Worm (Caenorhabditis elegans) whole organism, L1 larva: Measurements from ENCODE around the gene cyh-1.
A peak's percentile ranks its signal among the peaks of the same experiment; 100 is the strongest.

Experiments
- C16A3.4 ChIP-seq: fragments of 150-350 bp; optimal IDR thresholded peaks from 2 replicates; lab custom pipeline; 2014; ENCODE audit warnings: missing biosample characterization, missing genetic modification characterization
- F16B12.6 ChIP-seq: fragments of 150-350 bp; optimal IDR thresholded peaks from 2 replicates; lab custom pipeline; 2014; ENCODE audit warnings: missing biosample characterization, missing genetic modification characterization
- alr-1 ChIP-seq: fragments of 200-800 bp; sonication (Bioruptor generic); optimal IDR thresholded peaks from 2 replicates; lab custom pipeline; 2018; ENCODE audit warnings: borderline replicate concordance, mild to moderate bottlenecking, missing genetic modification characterization, missing compliant biosample characterization
- ama-1 ChIP-seq: fragments of 150-350 bp; optimal IDR thresholded peaks from 2 replicates; lab custom pipeline; 2014
- blmp-1 ChIP-seq: fragments of 150-350 bp; optimal IDR thresholded peaks from 2 replicates; lab custom pipeline; 2014; ENCODE audit warnings: missing biosample characterization, missing genetic modification characterization
- ceh-63 ChIP-seq: fragments of 200-800 bp; sonication (Bioruptor generic); optimal IDR thresholded peaks from 2 replicates; lab custom pipeline; 2018; ENCODE audit warnings: mild to moderate bottlenecking, missing genetic modification characterization, missing compliant biosample characterization
- ceh-82 ChIP-seq, 3 experiments: fragments of 150-350 bp in 1 of 3; sonication (generic microtip) in 2 of 3; optimal IDR thresholded peaks; 2 replicates each; lab custom pipeline; 2014 to 2017; ENCODE audit warnings: missing biosample characterization in 3 of 3, missing genetic modification characterization in 3 of 3
- ceh-88 ChIP-seq: fragments of 200-800 bp; sonication (Bioruptor generic); IDR thresholded peaks from 2 replicates; pipeline ENCODE4 v1.3.6; 2022; ENCODE audit warnings: missing genetic modification characterization, missing compliant biosample characterization
- ceh-90 ChIP-seq: sonication (generic microtip); optimal IDR thresholded peaks from 2 replicates; lab custom pipeline; 2016; ENCODE audit warnings: missing genetic modification characterization, missing compliant biosample characterization
- dpl-1 ChIP-seq, 3 experiments: fragments of 150-350 bp in 2 of 3; sonication (generic microtip) in 1 of 3; optimal IDR thresholded peaks; 2 replicates each; lab custom pipeline; 2014 to 2017; ENCODE audit warnings: missing biosample characterization in 3 of 3, missing genetic modification characterization in 3 of 3, missing genetic modification reagents in 3 of 3
- efl-1 ChIP-seq, 4 experiments: fragments of 150-350 bp; optimal IDR thresholded peaks in 3 of 4; peaks in 1 of 4; 1 replicate in 1 of 4; 2 replicates in 3 of 4; lab custom pipeline; 2014; ENCODE audit warnings: missing biosample characterization in 2 of 4, missing genetic modification characterization in 2 of 4, missing genetic modification reagents in 2 of 4
- efl-3 ChIP-seq: fragments of 200-800 bp; sonication (Bioruptor generic); optimal IDR thresholded peaks from 2 replicates; lab custom pipeline; 2018; ENCODE audit warnings: mild to moderate bottlenecking, missing genetic modification characterization, missing compliant biosample characterization
- egl-13 ChIP-seq: sonication (generic microtip); optimal IDR thresholded peaks from 2 replicates; lab custom pipeline; 2016; ENCODE audit warnings: missing genotype, missing genetic modification reagents, missing genetic modification characterization, missing compliant biosample characterization
- egl-27 ChIP-seq, 2 experiments: fragments of 150-350 bp in 1 of 2; sonication (generic microtip); optimal IDR thresholded peaks; 3 replicates each; lab custom pipeline; 2017 to 2018; ENCODE audit warnings: missing biosample characterization in 2 of 2, missing genetic modification characterization in 2 of 2, missing genetic modification reagents in 2 of 2
- elt-3 ChIP-seq, 6 experiments: fragments of 150-350 bp in 1 of 6; sonication (generic microtip); optimal IDR thresholded peaks; 2 replicates each; lab custom pipeline; 2017 to 2018; ENCODE audit warnings: missing biosample characterization in 6 of 6, missing genetic modification characterization in 6 of 6, inconsistent platforms in 1 of 6
- fkh-8 ChIP-seq: sonication (generic microtip); optimal IDR thresholded peaks from 2 replicates; lab custom pipeline; 2016; ENCODE audit warnings: mild to moderate bottlenecking, missing genetic modification characterization, missing compliant biosample characterization
- fos-1 ChIP-seq: fragments of 150-350 bp; optimal IDR thresholded peaks from 2 replicates; lab custom pipeline; 2014; ENCODE audit warnings: missing biosample characterization, missing genetic modification characterization
- grh-1 ChIP-seq: fragments of 200-800 bp; sonication (Bioruptor generic); IDR thresholded peaks from 2 replicates; pipeline ENCODE4 v1.3.6; 2022; ENCODE audit warnings: missing genetic modification reagents, missing genetic modification characterization, missing compliant biosample characterization
- hlh-17 ChIP-seq: fragments of 200-800 bp; sonication (Bioruptor generic); optimal IDR thresholded peaks from 2 replicates; lab custom pipeline; 2018; ENCODE audit warnings: missing genetic modification characterization, mild to moderate bottlenecking, missing compliant biosample characterization, moderate library complexity, borderline replicate concordance
- irx-1 ChIP-seq: sonication (generic microtip); optimal IDR thresholded peaks from 2 replicates; lab custom pipeline; 2016; ENCODE audit warnings: missing genetic modification characterization, missing compliant biosample characterization
- isw-1 ChIP-seq: fragments of 200-800 bp; sonication (Bioruptor generic); IDR thresholded peaks from 2 replicates; pipeline ENCODE4 v1.3.6; 2022; ENCODE audit warnings: missing genetic modification characterization, missing compliant biosample characterization
- jun-1 ChIP-seq: fragments of 150-350 bp; optimal IDR thresholded peaks from 2 replicates; lab custom pipeline; 2014; ENCODE audit warnings: missing biosample characterization, missing genetic modification reagents, missing genetic modification characterization
- lin-13 ChIP-seq: fragments of 150-350 bp; optimal IDR thresholded peaks from 2 replicates; lab custom pipeline; 2014; ENCODE audit warnings: missing biosample characterization, missing genetic modification reagents, missing genetic modification characterization
- lin-15B ChIP-seq: fragments of 150-350 bp; sonication (generic microtip); optimal IDR thresholded peaks from 3 replicates; lab custom pipeline; 2014; ENCODE audit warnings: missing biosample characterization, missing genetic modification characterization
- lir-3 ChIP-seq: sonication (generic microtip); optimal IDR thresholded peaks from 2 replicates; lab custom pipeline; 2016; ENCODE audit warnings: mild to moderate bottlenecking, missing genetic modification characterization, moderate library complexity, missing compliant biosample characterization; ENCODE audit not compliant: poor library complexity
- lsy-2 ChIP-seq, 2 experiments: fragments of 150-350 bp; optimal IDR thresholded peaks; 2 replicates each; lab custom pipeline; 2014; ENCODE audit warnings: missing biosample characterization in 2 of 2, missing genetic modification characterization in 2 of 2
- mab-9 ChIP-seq: fragments of 200-800 bp; sonication (Bioruptor generic); IDR thresholded peaks from 2 replicates; pipeline ENCODE4 v1.3.6; 2022; ENCODE audit warnings: missing genetic modification reagents, missing genetic modification characterization, missing compliant biosample characterization
- mdl-1 ChIP-seq, 2 experiments: fragments of 150-350 bp; optimal IDR thresholded peaks; 2 replicates each; lab custom pipeline; 2014 to 2017; ENCODE audit warnings: missing biosample characterization in 2 of 2, missing genetic modification characterization in 2 of 2, inconsistent platforms in 1 of 2
- mep-1 ChIP-seq: fragments of 150-350 bp; optimal IDR thresholded peaks from 2 replicates; lab custom pipeline; 2014; ENCODE audit warnings: missing biosample characterization, missing genetic modification characterization
- nhr-19 ChIP-seq: fragments of 200-800 bp; sonication (Bioruptor generic); conservative IDR thresholded peaks from 2 replicates; pipeline ENCODE4 v1.3.6; 2022; ENCODE audit warnings: missing genetic modification characterization, missing compliant biosample characterization
- nhr-20 ChIP-seq: sonication (generic microtip); optimal IDR thresholded peaks from 2 replicates; lab custom pipeline; 2016; ENCODE audit warnings: mild to moderate bottlenecking, missing genetic modification characterization, missing compliant biosample characterization
- nhr-237 ChIP-seq: fragments of 150-350 bp; optimal IDR thresholded peaks from 2 replicates; lab custom pipeline; 2014; ENCODE audit warnings: missing biosample characterization, missing genetic modification characterization
- nhr-28 ChIP-seq: fragments of 150-350 bp; optimal IDR thresholded peaks from 2 replicates; lab custom pipeline; 2014; ENCODE audit warnings: missing biosample characterization, missing genetic modification characterization
- nhr-47 ChIP-seq: sonication (generic microtip); optimal IDR thresholded peaks from 2 replicates; lab custom pipeline; 2016; ENCODE audit warnings: mild to moderate bottlenecking, missing genetic modification characterization, moderate library complexity, missing compliant biosample characterization
- nhr-71 ChIP-seq: sonication (generic microtip); optimal IDR thresholded peaks from 2 replicates; lab custom pipeline; 2016; ENCODE audit warnings: mild to moderate bottlenecking, missing genetic modification characterization, moderate library complexity, missing compliant biosample characterization
- nhr-76 ChIP-seq: sonication (generic microtip); optimal IDR thresholded peaks from 2 replicates; lab custom pipeline; 2017; ENCODE audit warnings: missing biosample characterization, missing genetic modification characterization
- nhr-77 ChIP-seq: fragments of 150-350 bp; optimal IDR thresholded peaks from 2 replicates; lab custom pipeline; 2014; ENCODE audit warnings: missing biosample characterization, missing genetic modification characterization
- nhr-85 ChIP-seq: sonication (generic microtip); peaks from one replicate; lab custom pipeline; 2016; ENCODE audit warnings: missing genetic modification characterization, inconsistent platforms, missing compliant biosample characterization
- nhr-90 ChIP-seq: sonication (generic microtip); optimal IDR thresholded peaks from 2 replicates; lab custom pipeline; 2016; ENCODE audit warnings: mild to moderate bottlenecking, missing genetic modification characterization, missing compliant biosample characterization; ENCODE audit not compliant: poor library complexity
- pqm-1 ChIP-seq: sonication (generic microtip); optimal IDR thresholded peaks from 3 replicates; lab custom pipeline; 2017; ENCODE audit warnings: missing biosample characterization, missing genetic modification characterization
- rnt-1 ChIP-seq: sonication (generic microtip); optimal IDR thresholded peaks from 2 replicates; lab custom pipeline; 2016; ENCODE audit warnings: mild to moderate bottlenecking, missing genetic modification characterization, moderate library complexity, missing compliant biosample characterization
- snpc-4 ChIP-seq: fragments of 150-350 bp; optimal IDR thresholded peaks from 2 replicates; lab custom pipeline; 2014; ENCODE audit warnings: missing biosample characterization, missing genetic modification characterization
- tbx-2 ChIP-seq: sonication (generic microtip); optimal IDR thresholded peaks from 2 replicates; lab custom pipeline; 2016; ENCODE audit warnings: missing genetic modification characterization, missing compliant biosample characterization
- unc-130 ChIP-seq: fragments of 150-350 bp; optimal IDR thresholded peaks from 2 replicates; lab custom pipeline; 2017; ENCODE audit warnings: missing biosample characterization, missing genetic modification characterization, inconsistent platforms
- unc-86 ChIP-seq: sonication (generic microtip); optimal IDR thresholded peaks from 2 replicates; lab custom pipeline; 2016; ENCODE audit warnings: missing genetic modification characterization, missing compliant biosample characterization
- ztf-11 ChIP-seq, 2 experiments: sonication (generic microtip); optimal IDR thresholded peaks; 2 replicates each; lab custom pipeline; 2016 to 2017; ENCODE audit warnings: missing genetic modification characterization in 2 of 2, missing biosample characterization in 1 of 2, missing compliant biosample characterization in 1 of 2
- ztf-4 ChIP-seq: fragments of 150-350 bp; optimal IDR thresholded peaks from 2 replicates; lab custom pipeline; 2014; ENCODE audit warnings: missing biosample characterization, missing genetic modification characterization

Gene cyh-1

ce11 chrII:3518961-3519544 lies 14.2 kb downstream of the cyh-1 start, which contains the start of gene clec-126 (continued):
- TF ChIP-seq nhr-237 (tag; lab: Kevin White, UChicago) (no peak), F16B12.6 (tag; lab: Kevin White, UChicago) (peak; percentile 28), nhr-47 (tag; lab: Kevin White, UChicago) (peak; percentile 83), nhr-28 (tag; lab: Kevin White, UChicago) (no peak), ztf-4 (peak; percentile 64), ceh-88 (GFP tag; lab: Robert Waterston, UW) (0 out of 2 replicates have a peak, but pooled peaks have one; percentile 33), nhr-77 (tag; lab: Kevin White, UChicago) (peak; percentile 69), mep-1 (tag; lab: Kevin White, UChicago) (peak; percentile 71), ceh-90 (tag; lab: Kevin White, UChicago) (no peak), lin-15B (tag; lab: Kevin White, UChicago) (peak; percentile 24), fos-1 (tag; lab: Kevin White, UChicago) (peak; percentile 53), nhr-20 (peak; percentile 75), egl-27 (tag; optimal IDR thresholded peaks at IDR 0.05; lab: Kevin White, UChicago) (peak in 1 of 2 experiments; percentile 35), lsy-2 (tag; optimal IDR thresholded peaks at IDR 0.05; lab: Kevin White, UChicago) (peak; percentile 68 to 81), mdl-1 (tag; optimal IDR thresholded peaks at IDR 0.05; lab: Kevin White, UChicago) (peak in 1 of 2 experiments; percentile 50), ceh-82 (tag; optimal IDR thresholded peaks at IDR 0.05; lab: Kevin White, UChicago) (peak in 2 of 3 experiments; percentile 13 to 37), nhr-90 (tag; lab: Kevin White, UChicago) (peak; percentile 90), blmp-1 (tag; lab: Kevin White, UChicago) (peak; percentile 40), lin-13 (GFP tag; lab: Kevin White, UChicago) (peak; percentile 79), nhr-71 (tag; lab: Kevin White, UChicago) (peak; percentile 81), egl-13 (tag; lab: Kevin White, UChicago) (peak; percentile 45), nhr-85 (peak; percentile 82), nhr-19 (GFP tag; lab: Robert Waterston, UW) (peak; percentile 65), rnt-1 (tag; lab: Kevin White, UChicago) (peak; percentile 66), pqm-1 (tag; lab: Kevin White, UChicago) (no peak), lir-3 (tag; lab: Kevin White, UChicago) (peak; percentile 39), fkh-8 (peak; percentile 44), jun-1 (tag; lab: Kevin White, UChicago) (no peak), irx-1 (peak; percentile 43), ztf-11 (tag; optimal IDR thresholded peaks at IDR 0.05; lab: Kevin White, UChicago) (peak in 1 of 2 experiments; percentile 52), grh-1 (GFP tag; lab: Robert Waterston, UW) (peak; percentile 7; the same call in 1 of the 2 replicates), elt-3 (tag; optimal IDR thresholded peaks at IDR 0.05; lab: Kevin White, UChicago) (peak in 2 of 6 experiments; percentile 2 to 40), ama-1 (lab: Kevin White, UChicago) (no peak), snpc-4 (tag; lab: Kevin White, UChicago) (no peak), dpl-1 (GFP tag; optimal IDR thresholded peaks at IDR 0.05; lab: Kevin White, UChicago) (peak in 2 of 3 experiments; percentile 46 to 49), efl-3 (no peak)
- TF ChIP-seq, all 84 proteins: peak for 44

ce11 chrII:3520988-3521850 lies 16.4 kb downstream of the cyh-1 start, which contains the start of gene W09G10.9:
TSS of gene W09G10.9 (plus strand) at chrII:3521800.
- TF ChIP-seq hlh-17 (no peak), efl-1 (optimal IDR thresholded peaks at IDR 0.05; lab: Kevin White, UChicago) (peak; percentile 38 to 53), efl-1 (GFP tag; optimal IDR thresholded peaks at IDR 0.05 in 1 of 2; lab: Kevin White, UChicago) (peak; percentile 29 to 93), C16A3.4 (tag; lab: Kevin White, UChicago) (peak; percentile 41), nhr-85 (peak; percentile 63), ceh-63 (no peak), unc-130 (peak; percentile 10), tbx-2 (tag; lab: Kevin White, UChicago) (peak; percentile 66), jun-1 (tag; lab: Kevin White, UChicago) (peak; percentile 30), elt-3 (tag; optimal IDR thresholded peaks at IDR 0.05; lab: Kevin White, UChicago) (peak in 2 of 6 experiments; percentile 4 to 19), isw-1 (peak; percentile 76), dpl-1 (GFP tag; optimal IDR thresholded peaks at IDR 0.05; lab: Kevin White, UChicago) (peak; percentile 8 to 47 (median 43)), mab-9 (GFP tag; lab: Robert Waterston, UW) (peak; percentile 75), egl-27 (tag; optimal IDR thresholded peaks at IDR 0.05; lab: Kevin White, UChicago) (no peak), nhr-76 (no peak), nhr-237 (tag; lab: Kevin White, UChicago) (no peak), irx-1 (peak; percentile 40), F16B12.6 (tag; lab: Kevin White, UChicago) (peak; percentile 48), alr-1 (no peak), unc-86 (peak; percentile 55)
